Worm (Caenorhabditis elegans) whole organism, L3 larva: Measurements from ENCODE around the gene str-35.
A peak's percentile ranks its signal among the peaks of the same experiment; 100 is the strongest.

ENCODE experiments used
- R02D3.7 ChIP-seq: fragments of 150-350 bp; optimal IDR thresholded peaks from 2 replicates; lab custom pipeline; 2014; ENCODE audit warnings: missing biosample characterization, missing genetic modification characterization
- ZK546.5 ChIP-seq: sonication (generic microtip); optimal IDR thresholded peaks from 2 replicates; lab custom pipeline; 2017; ENCODE audit warnings: missing biosample characterization, missing genetic modification characterization
- aly-2 ChIP-seq: fragments of 150-350 bp; optimal IDR thresholded peaks from 2 replicates; lab custom pipeline; 2014; ENCODE audit warnings: missing biosample characterization, missing genetic modification characterization
- ceh-16 ChIP-seq: sonication (generic microtip); optimal IDR thresholded peaks from 2 replicates; lab custom pipeline; 2017; ENCODE audit warnings: missing biosample characterization, missing genetic modification characterization
- daf-12 ChIP-seq: fragments of 150-350 bp; optimal IDR thresholded peaks from 2 replicates; lab custom pipeline; 2014; ENCODE audit warnings: missing biosample characterization, missing genetic modification reagents, missing genetic modification characterization
- egl-27 ChIP-seq: sonication (generic microtip); optimal IDR thresholded peaks from 4 replicates; lab custom pipeline; 2017; ENCODE audit warnings: missing biosample characterization, missing genetic modification reagents, missing genetic modification characterization
- elt-2 ChIP-seq: sonication (generic microtip); optimal IDR thresholded peaks from 2 replicates; lab custom pipeline; 2016; ENCODE audit warnings: missing genetic modification reagents, mild to moderate bottlenecking, missing genetic modification characterization, missing compliant biosample characterization
- elt-3 ChIP-seq, 3 experiments: fragments of 150-350 bp in 1 of 3; sonication (generic microtip) in 2 of 3; optimal IDR thresholded peaks; 2 replicates in 2 of 3; 4 replicates in 1 of 3; lab custom pipeline; 2014 to 2017; ENCODE audit warnings: missing biosample characterization in 3 of 3, missing genetic modification characterization in 3 of 3
- eor-1 ChIP-seq, 2 experiments: fragments of 150-350 bp; optimal IDR thresholded peaks; 2 replicates each; lab custom pipeline; 2014 to 2018; ENCODE audit warnings: missing biosample characterization in 2 of 2, missing genetic modification characterization in 2 of 2
- fkh-10 ChIP-seq: sonication (generic microtip); optimal IDR thresholded peaks from 2 replicates; lab custom pipeline; 2017; ENCODE audit warnings: missing biosample characterization, missing genetic modification reagents, missing genetic modification characterization
- hmg-11 ChIP-seq: sonication (generic microtip); optimal IDR thresholded peaks from 2 replicates; lab custom pipeline; 2016; ENCODE audit warnings: missing genetic modification characterization, missing compliant biosample characterization
- jun-1 ChIP-seq: fragments of 150-350 bp; optimal IDR thresholded peaks from 2 replicates; lab custom pipeline; 2014; ENCODE audit warnings: missing biosample characterization, missing genetic modification reagents, missing genetic modification characterization
- lin-15B ChIP-seq: fragments of 150-350 bp; optimal IDR thresholded peaks from 2 replicates; lab custom pipeline; 2014; ENCODE audit warnings: missing biosample characterization, missing genetic modification characterization
- lin-39 ChIP-seq: fragments of 150-350 bp; optimal IDR thresholded peaks from 2 replicates; lab custom pipeline; 2018; ENCODE audit warnings: missing biosample characterization, missing genetic modification reagents, missing genetic modification characterization
- mdl-1 ChIP-seq: fragments of 150-350 bp; optimal IDR thresholded peaks from 2 replicates; lab custom pipeline; 2014; ENCODE audit warnings: missing biosample characterization, missing genetic modification characterization
- mml-1 ChIP-seq: fragments of 150-350 bp; sonication (generic microtip); optimal IDR thresholded peaks from 3 replicates; lab custom pipeline; 2014; ENCODE audit warnings: missing biosample characterization, missing genetic modification characterization
- nfya-1 ChIP-seq: sonication (generic microtip); optimal IDR thresholded peaks from 2 replicates; lab custom pipeline; 2017; ENCODE audit warnings: missing genetic modification characterization, mild to moderate bottlenecking, missing compliant biosample characterization, antibody characterized with exemption, moderate library complexity; ENCODE audit not compliant: insufficient read depth
- nhr-11 ChIP-seq: fragments of 150-350 bp; optimal IDR thresholded peaks from 2 replicates; lab custom pipeline; 2014; ENCODE audit warnings: missing biosample characterization, missing genetic modification characterization
- nhr-12 ChIP-seq: fragments of 150-350 bp; optimal IDR thresholded peaks from 2 replicates; lab custom pipeline; 2014; ENCODE audit warnings: missing biosample characterization, missing genetic modification characterization
- nhr-23 ChIP-seq: fragments of 150-350 bp; optimal IDR thresholded peaks from 2 replicates; lab custom pipeline; 2014; ENCODE audit warnings: missing biosample characterization, missing genetic modification reagents, missing genetic modification characterization
- nhr-237 ChIP-seq: fragments of 150-350 bp; optimal IDR thresholded peaks from 2 replicates; lab custom pipeline; 2014; ENCODE audit warnings: missing biosample characterization, missing genetic modification characterization
- nhr-25 ChIP-seq: sonication (generic microtip); optimal IDR thresholded peaks from 2 replicates; lab custom pipeline; 2017; ENCODE audit warnings: missing biosample characterization, missing genetic modification characterization
- nhr-28 ChIP-seq: fragments of 150-350 bp; optimal IDR thresholded peaks from 2 replicates; lab custom pipeline; 2014; ENCODE audit warnings: missing biosample characterization, missing genetic modification characterization
- nhr-43 ChIP-seq: sonication (generic microtip); optimal IDR thresholded peaks from 2 replicates; lab custom pipeline; 2016; ENCODE audit warnings: mild to moderate bottlenecking, missing genetic modification characterization, missing compliant biosample characterization; ENCODE audit not compliant: poor library complexity, severe bottlenecking
- nhr-67 ChIP-seq: fragments of 150-350 bp; optimal IDR thresholded peaks from 2 replicates; lab custom pipeline; 2014; ENCODE audit warnings: missing biosample characterization, missing genetic modification characterization
- nhr-77 ChIP-seq: fragments of 150-350 bp; optimal IDR thresholded peaks from 2 replicates; lab custom pipeline; 2014; ENCODE audit warnings: missing biosample characterization, missing genetic modification characterization
- pqm-1 ChIP-seq: fragments of 150-350 bp; optimal IDR thresholded peaks from 2 replicates; lab custom pipeline; 2017; ENCODE audit warnings: missing biosample characterization, missing genetic modification characterization, inconsistent platforms
- sea-2 ChIP-seq: fragments of 150-350 bp; sonication (generic microtip); optimal IDR thresholded peaks from 4 replicates; lab custom pipeline; 2014; ENCODE audit warnings: missing biosample characterization, missing genetic modification reagents, missing genetic modification characterization
- snpc-4 ChIP-seq: fragments of 150-350 bp; optimal IDR thresholded peaks from 2 replicates; lab custom pipeline; 2014; ENCODE audit warnings: missing biosample characterization, missing genetic modification characterization
- tbx-2 ChIP-seq: sonication (generic microtip); optimal IDR thresholded peaks from 2 replicates; lab custom pipeline; 2016; ENCODE audit warnings: mild to moderate bottlenecking, missing genetic modification characterization, missing compliant biosample characterization
- unc-39 ChIP-seq: sonication (generic microtip); optimal IDR thresholded peaks from 4 replicates; lab custom pipeline; 2017; ENCODE audit warnings: missing biosample characterization, missing genetic modification characterization
- unc-62 ChIP-seq: fragments of 150-350 bp; sonication (generic microtip); optimal IDR thresholded peaks from 4 replicates; lab custom pipeline; 2014; ENCODE audit warnings: missing biosample characterization, missing genetic modification reagents, missing genetic modification characterization
- ztf-11 ChIP-seq: fragments of 150-350 bp; optimal IDR thresholded peaks from 2 replicates; lab custom pipeline; 2014; ENCODE audit warnings: missing biosample characterization, missing genetic modification characterization
- ztf-4 ChIP-seq: fragments of 150-350 bp; optimal IDR thresholded peaks from 2 replicates; lab custom pipeline; 2014; ENCODE audit warnings: missing biosample characterization, missing genetic modification characterization

str-35 gene

ce11 chrV:4487888-4488287, 13.2 kb downstream of the str-35 start:
- no peak for TF ChIP-seq aly-2
- TF ChIP-seq ztf-4 (tag; lab: Kevin White, UChicago): no peak
- TF ChIP-seq sea-2: no peak
- TF ChIP-seq lin-15B (tag; lab: Kevin White, UChicago): no peak
- TF ChIP-seq snpc-4 (tag; lab: Kevin White, UChicago): no peak
- TF ChIP-seq eor-1 (tag; optimal IDR thresholded peaks at IDR 0.05; lab: Kevin White, UChicago): no peak
- TF ChIP-seq nhr-28 (tag; lab: Kevin White, UChicago): no peak
- no peak for TF ChIP-seq ceh-16 (tag; lab: Kevin White, UChicago)
- TF ChIP-seq nhr-23 (tag; lab: Kevin White, UChicago): no peak
- no peak for TF ChIP-seq lin-39 (tag; lab: Kevin White, UChicago)
- TF ChIP-seq hmg-11: no peak
- no peak for TF ChIP-seq nhr-25 (tag; lab: Kevin White, UChicago)
- no peak for TF ChIP-seq elt-2 (tag; lab: Kevin White, UChicago)

ce11 chrV:4488989-4489388, 14.3 kb downstream of the str-35 start:
- no peak for TF ChIP-seq nhr-25 (tag; lab: Kevin White, UChicago)
- no peak for TF ChIP-seq lin-15B (tag; lab: Kevin White, UChicago)
- no peak for TF ChIP-seq jun-1 (tag; lab: Kevin White, UChicago)
- TF ChIP-seq elt-3 (tag; optimal IDR thresholded peaks at IDR 0.05; lab: Kevin White, UChicago): no peak
- no peak for TF ChIP-seq sea-2
- TF ChIP-seq nhr-67: no peak
- TF ChIP-seq hmg-11: no peak
- TF ChIP-seq daf-12 (tag; lab: Kevin White, UChicago): no peak
- no peak for TF ChIP-seq mdl-1
- no peak for TF ChIP-seq R02D3.7 (tag; lab: Kevin White, UChicago)
- no peak for TF ChIP-seq ceh-16 (tag; lab: Kevin White, UChicago)
- TF ChIP-seq snpc-4 (tag; lab: Kevin White, UChicago): no peak
- no peak for TF ChIP-seq mml-1 (tag; lab: Kevin White, UChicago)
- no peak for TF ChIP-seq fkh-10 (GFP tag; lab: Kevin White, UChicago)
- TF ChIP-seq unc-39 (tag; lab: Kevin White, UChicago): no peak
- no peak for TF ChIP-seq ztf-4 (tag; lab: Kevin White, UChicago)
- TF ChIP-seq ztf-11: no peak
- no peak for TF ChIP-seq nhr-11 (tag; lab: Kevin White, UChicago)
- no peak for TF ChIP-seq egl-27
- TF ChIP-seq, all 47 proteins: peak for 0

- no peak for TF ChIP-seq tbx-2 (tag; lab: Kevin White, UChicago)
- no peak for TF ChIP-seq nhr-237 (tag; lab: Kevin White, UChicago)
- no peak for TF ChIP-seq pqm-1 (tag; lab: Kevin White, UChicago)
- peak; percentile 30 for TF ChIP-seq unc-62 (GFP tag; lab: Kevin White, UChicago)
- TF ChIP-seq ZK546.5 (tag; lab: Kevin White, UChicago): no peak
Measured at ce11 chrV:4489893-4490292, 15.2 kb downstream of the str-35 start.

- TF ChIP-seq R02D3.7 (tag; lab: Kevin White, UChicago): no peak
- TF ChIP-seq ZK546.5 (tag; lab: Kevin White, UChicago): no peak
- TF ChIP-seq unc-62 (GFP tag; lab: Kevin White, UChicago): peak; percentile 98
- peak; percentile 66 for TF ChIP-seq elt-2 (tag; lab: Kevin White, UChicago)
- no peak for TF ChIP-seq eor-1 (tag; optimal IDR thresholded peaks at IDR 0.05; lab: Kevin White, UChicago)
- TF ChIP-seq nfya-1 (tag; lab: Kevin White, UChicago): peak; percentile 5
- TF ChIP-seq hmg-11: no peak
Measured at ce11 chrV:4491273-4492094, 16.8 kb downstream of the str-35 start.

ce11 chrV:4495114-4495819, 20.6 kb downstream of the str-35 start:
- no peak for TF ChIP-seq daf-12 (tag; lab: Kevin White, UChicago)
- TF ChIP-seq nhr-77 (tag; lab: Kevin White, UChicago): no peak
- TF ChIP-seq lin-39 (tag; lab: Kevin White, UChicago): peak; percentile 81
- no peak for TF ChIP-seq nhr-43
- TF ChIP-seq nfya-1 (tag; lab: Kevin White, UChicago): peak; percentile 16
- TF ChIP-seq nhr-12: no peak
- TF ChIP-seq unc-62 (GFP tag; lab: Kevin White, UChicago): peak; percentile 93
- TF ChIP-seq mdl-1: no peak
- TF ChIP-seq tbx-2 (tag; lab: Kevin White, UChicago): no peak
- TF ChIP-seq elt-2 (tag; lab: Kevin White, UChicago): peak; percentile 69
- no peak for TF ChIP-seq hmg-11
